Worm (Caenorhabditis elegans) whole organism, L4/young adult: ENCODE results near the gene sri-31.

Experiments used
- W03F9.2 ChIP-seq: fragments of 150-350 bp; optimal IDR thresholded peaks from 2 replicates; lab custom pipeline; 2014; ENCODE audit warnings: missing biosample characterization, missing genetic modification characterization
- dao-5 ChIP-seq: sonication (generic microtip); optimal IDR thresholded peaks from 2 replicates; lab custom pipeline; 2016; ENCODE audit warnings: missing genotype, missing genetic modification characterization, moderate library complexity, missing compliant biosample characterization
- him-1 ChIP-seq: sonication (generic microtip); optimal IDR thresholded peaks from 2 replicates; lab custom pipeline; 2016; ENCODE audit warnings: missing genotype, missing genetic modification reagents, missing genetic modification characterization, missing compliant biosample characterization

- TF ChIP-seq dao-5 (tag; lab: Kevin White, UChicago): no peak
- TF ChIP-seq him-1 (tag; lab: Kevin White, UChicago): no peak
- no peak for TF ChIP-seq W03F9.2 (tag; lab: Kevin White, UChicago)
Measured at ce11 chrII:3062876-3063275, 12.1 kb downstream of the sri-31 start.
